Fruit fly (Drosophila melanogaster): ENCODE measurements around the gene CG7101.

CG7101 gene

DNA sequence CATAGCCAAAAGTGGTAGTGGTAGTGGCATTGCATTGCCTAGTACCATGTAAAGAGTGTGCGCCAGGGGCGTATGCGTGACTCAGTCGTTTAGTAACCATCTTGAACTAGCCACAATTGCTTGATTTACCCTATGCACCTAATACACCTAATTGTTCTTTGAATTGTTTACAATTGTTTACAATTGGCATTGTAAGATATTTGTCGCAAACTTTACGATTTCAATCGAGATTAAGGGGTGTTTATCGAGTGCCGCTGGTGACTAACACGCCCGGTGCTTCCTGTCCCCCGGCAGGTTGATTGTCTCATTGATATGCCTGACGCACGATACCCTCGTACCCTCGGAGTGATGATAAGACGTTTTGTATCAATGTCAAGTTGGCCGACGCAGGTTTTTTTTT is 6.7 kb downstream of the CG7101 start:
- TF ChIP-seq sv (GFP tag; optimal IDR thresholded peaks at IDR 0.05), result no peak
- no peak for TF ChIP-seq Hr78 (GFP tag; optimal IDR thresholded peaks at IDR 0.05)
- TF ChIP-seq HLH106 (tag; optimal IDR thresholded peaks at IDR 0.05), result no peak
- TF ChIP-seq fru (GFP tag; optimal IDR thresholded peaks at IDR 0.05), result no peak
- no peak for TF ChIP-seq CrebA (GFP tag; optimal IDR thresholded peaks at IDR 0.05; ENCODE audit: borderline replicate concordance)
- TF ChIP-seq Mio (GFP tag; optimal IDR thresholded peaks at IDR 0.05), result no peak
- TF ChIP-seq dl (GFP tag; optimal IDR thresholded peaks at IDR 0.05; ENCODE audit: insufficient read depth in 1 of 2, partially characterized antibody in 2 of 2), result no peak
- no peak for TF ChIP-seq Sp1 (GFP tag; optimal IDR thresholded peaks at IDR 0.05)
- no peak for TF ChIP-seq dmrt93B (GFP tag; optimal IDR thresholded peaks at IDR 0.05)
- no peak for TF ChIP-seq dsf (GFP tag; optimal IDR thresholded peaks at IDR 0.05; ENCODE audit: borderline replicate concordance)
- no peak for TF ChIP-seq br (GFP tag; optimal IDR thresholded peaks at IDR 0.05)
- no peak for TF ChIP-seq CG9705 (GFP tag; optimal IDR thresholded peaks at IDR 0.05)
- TF ChIP-seq lola (GFP tag; optimal IDR thresholded peaks at IDR 0.05), result no peak
- no peak for TF ChIP-seq pan (optimal IDR thresholded peaks at IDR 0.05)
- TF ChIP-seq N (GFP tag; optimal IDR thresholded peaks at IDR 0.05), result no peak
- TF ChIP-seq OdsH (GFP tag; optimal IDR thresholded peaks at IDR 0.05), result no peak
- no peak for TF ChIP-seq psq (GFP tag; optimal IDR thresholded peaks at IDR 0.05)

DNA sequence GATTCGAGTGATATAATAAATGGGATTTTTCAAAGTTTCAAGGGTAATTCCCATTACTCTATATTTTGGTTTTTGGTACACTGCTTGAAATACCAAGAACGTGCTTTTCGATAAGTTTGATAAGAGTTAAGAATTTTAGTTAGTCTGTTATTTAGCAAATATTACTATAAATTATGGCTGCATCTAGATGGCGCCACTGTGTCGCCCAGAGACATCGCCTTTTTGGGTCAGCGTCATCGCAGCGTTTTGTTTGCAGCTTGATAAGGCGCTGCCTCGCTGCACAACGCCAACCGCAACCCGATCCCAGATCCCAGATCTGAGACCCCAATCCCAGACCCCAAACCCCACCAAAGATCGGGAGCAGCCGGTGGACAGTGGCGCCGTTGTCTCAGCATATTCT is 8.1 kb downstream of the CG7101 start:
- TF ChIP-seq Myc (optimal IDR thresholded peaks at IDR 0.05) (no peak), Vsx2 (GFP tag; optimal IDR thresholded peaks at IDR 0.05; ENCODE audit: partially characterized antibody) (no peak), usp (GFP tag; optimal IDR thresholded peaks at IDR 0.05) (no peak), dmrt93B (GFP tag; optimal IDR thresholded peaks at IDR 0.05) (no peak), Rel (GFP tag; optimal IDR thresholded peaks at IDR 0.05) (no peak), Rel (tag; optimal IDR thresholded peaks at IDR 0.05) (no peak), tai (GFP tag; optimal IDR thresholded peaks at IDR 0.05) (no peak), CG32264 (GFP tag; optimal IDR thresholded peaks at IDR 0.05) (no peak)

DNA sequence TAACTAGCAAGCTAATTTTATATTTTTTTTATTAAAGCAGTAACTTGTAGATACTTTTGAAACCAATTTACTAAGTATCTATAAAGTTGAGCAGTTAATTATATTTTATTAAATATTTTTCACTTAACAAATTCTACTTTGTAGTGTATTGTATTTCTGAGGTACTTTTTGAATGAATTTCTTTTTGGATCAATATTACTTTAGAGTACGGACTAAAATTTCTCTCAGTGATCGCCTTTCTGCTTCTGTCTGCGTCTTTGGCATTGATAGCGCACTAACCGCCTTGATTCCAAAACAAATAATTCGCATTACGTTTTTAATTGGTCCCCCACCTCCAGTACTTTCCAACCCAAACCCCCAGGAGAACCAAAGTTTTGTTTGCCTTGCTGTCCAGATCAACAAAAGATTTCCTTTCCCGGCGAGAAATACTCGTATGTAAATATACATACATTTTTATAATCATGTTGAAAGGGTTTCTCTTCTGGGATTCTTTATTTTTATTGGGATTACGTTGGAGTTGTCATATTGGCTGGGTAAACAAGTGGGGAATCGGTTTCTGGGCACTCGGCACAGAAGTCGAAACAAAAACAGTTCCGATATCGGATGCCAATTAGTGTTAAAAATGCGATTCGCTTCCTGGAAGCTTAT is 8.7 kb downstream of the CG7101 start:
- TF ChIP-seq Sp1 (GFP tag; optimal IDR thresholded peaks at IDR 0.05) (peak; percentile 30), br (GFP tag; optimal IDR thresholded peaks at IDR 0.05) (no peak), OdsH (GFP tag; optimal IDR thresholded peaks at IDR 0.05) (no peak), psq (GFP tag; optimal IDR thresholded peaks at IDR 0.05) (peak; percentile 2), CG32264 (GFP tag; optimal IDR thresholded peaks at IDR 0.05) (no peak), pan (optimal IDR thresholded peaks at IDR 0.05) (no peak), ey (GFP tag; optimal IDR thresholded peaks at IDR 0.05) (no peak), Myc (optimal IDR thresholded peaks at IDR 0.05) (no peak), Dif (GFP tag; optimal IDR thresholded peaks at IDR 0.05; ENCODE audit: partially characterized antibody) (no peak), Rel (GFP tag; optimal IDR thresholded peaks at IDR 0.05) (no peak), Rel (tag; optimal IDR thresholded peaks at IDR 0.05) (no peak), foxo (GFP tag; optimal IDR thresholded peaks at IDR 0.05) (no peak), Hr78 (GFP tag; optimal IDR thresholded peaks at IDR 0.05) (no peak), Abd-B (GFP tag; optimal IDR thresholded peaks at IDR 0.05) (no peak), Jra (GFP tag; optimal IDR thresholded peaks at IDR 0.05) (no peak), sv (GFP tag; optimal IDR thresholded peaks at IDR 0.05) (no peak), dsf (GFP tag; optimal IDR thresholded peaks at IDR 0.05; ENCODE audit: borderline replicate concordance) (no peak), rgr (GFP tag; optimal IDR thresholded peaks at IDR 0.05) (no peak), woc (GFP tag; optimal IDR thresholded peaks at IDR 0.05) (no peak), HLH106 (tag; optimal IDR thresholded peaks at IDR 0.05) (no peak), sage (GFP tag; optimal IDR thresholded peaks at IDR 0.05) (no peak), Vsx2 (GFP tag; optimal IDR thresholded peaks at IDR 0.05; ENCODE audit: partially characterized antibody) (no peak), dl (GFP tag; optimal IDR thresholded peaks at IDR 0.05; ENCODE audit: insufficient read depth in 1 of 2, partially characterized antibody in 2 of 2) (no peak), CrebA (GFP tag; optimal IDR thresholded peaks at IDR 0.05; ENCODE audit: borderline replicate concordance) (no peak), CG9705 (GFP tag; optimal IDR thresholded peaks at IDR 0.05) (peak; percentile 5), lola (GFP tag; optimal IDR thresholded peaks at IDR 0.05) (no peak)

DNA sequence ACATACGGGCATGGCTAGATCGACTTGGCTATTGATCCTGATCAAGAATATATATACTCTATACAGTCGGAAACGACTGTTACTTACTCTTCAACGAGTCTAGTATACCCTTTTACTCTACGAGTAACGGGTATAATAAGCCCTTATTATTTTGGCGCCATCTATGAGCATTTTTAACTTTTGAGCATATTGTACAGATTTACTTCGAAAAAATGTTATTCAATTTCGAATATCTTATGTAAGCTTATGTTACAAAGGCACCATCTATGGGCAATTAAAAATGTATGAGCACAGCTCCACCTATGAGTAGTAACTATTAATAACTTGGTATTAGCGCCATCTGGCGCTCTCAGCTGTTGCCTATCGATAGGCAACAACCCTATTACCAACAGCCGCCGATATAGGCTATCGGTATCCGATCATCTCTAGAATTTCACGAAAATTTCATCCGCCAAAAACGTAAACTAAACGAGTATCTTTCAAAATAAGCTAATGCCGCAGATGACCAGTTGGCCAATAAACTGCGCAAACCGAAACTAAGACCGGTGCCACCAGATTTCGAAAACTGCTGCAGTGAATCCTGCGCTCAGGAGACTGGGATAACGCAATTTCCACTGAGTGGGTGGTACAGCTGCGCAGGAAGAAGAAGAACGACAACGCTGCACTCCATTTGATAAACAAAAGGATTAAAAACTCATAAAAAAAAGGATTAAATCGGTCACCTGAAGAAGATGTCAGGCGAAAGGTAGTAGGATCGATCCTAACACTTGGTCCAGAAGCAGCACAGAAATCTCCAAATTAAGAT is 13.0 kb downstream of the CG7101 start, which contains the start of gene htk:
Gene htk (plus strand): TSS at position 435 of the 805 bp plus-strand sequence.
- TF ChIP-seq psq (GFP tag; optimal IDR thresholded peaks at IDR 0.05) (peak; percentile 65), HLH106 (tag; optimal IDR thresholded peaks at IDR 0.05) (peak; percentile 52), Jra (GFP tag; optimal IDR thresholded peaks at IDR 0.05) (peak; percentile 11), usp (GFP tag; optimal IDR thresholded peaks at IDR 0.05) (no peak), Abd-B (GFP tag; optimal IDR thresholded peaks at IDR 0.05) (no peak), dmrt93B (GFP tag; optimal IDR thresholded peaks at IDR 0.05) (peak; percentile 35), OdsH (GFP tag; optimal IDR thresholded peaks at IDR 0.05) (peak; percentile 63), Hr78 (GFP tag; optimal IDR thresholded peaks at IDR 0.05) (no peak), fru (GFP tag; optimal IDR thresholded peaks at IDR 0.05) (peak; percentile 69), N (GFP tag; optimal IDR thresholded peaks at IDR 0.05) (no peak), CG32264 (GFP tag; optimal IDR thresholded peaks at IDR 0.05) (no peak), Hnf4 (GFP tag; optimal IDR thresholded peaks at IDR 0.05) (peak; percentile 75), tai (GFP tag; optimal IDR thresholded peaks at IDR 0.05) (no peak), ey (GFP tag; optimal IDR thresholded peaks at IDR 0.05) (peak; percentile 67), sv (GFP tag; optimal IDR thresholded peaks at IDR 0.05) (peak; percentile 10), dl (GFP tag; optimal IDR thresholded peaks at IDR 0.05; ENCODE audit: insufficient read depth in 1 of 2, partially characterized antibody in 2 of 2) (no peak), Myc (optimal IDR thresholded peaks at IDR 0.05) (peak; percentile 94), lola (GFP tag; optimal IDR thresholded peaks at IDR 0.05) (no peak), sage (GFP tag; optimal IDR thresholded peaks at IDR 0.05) (no peak), woc (GFP tag; optimal IDR thresholded peaks at IDR 0.05) (no peak), jim (GFP tag; optimal IDR thresholded peaks at IDR 0.05) (no peak), Rel (GFP tag; optimal IDR thresholded peaks at IDR 0.05) (no peak), Rel (tag; optimal IDR thresholded peaks at IDR 0.05) (peak; percentile 43), h (GFP tag; optimal IDR thresholded peaks at IDR 0.05) (peak; percentile 79), br (GFP tag; optimal IDR thresholded peaks at IDR 0.05) (peak; percentile 62), CG9705 (GFP tag; optimal IDR thresholded peaks at IDR 0.05) (peak; percentile 37), GATAd (GFP tag; optimal IDR thresholded peaks at IDR 0.05) (no peak), Vsx2 (GFP tag; optimal IDR thresholded peaks at IDR 0.05; ENCODE audit: partially characterized antibody) (no peak)
